Worm (Caenorhabditis elegans) whole organism, L4 larva: Measurements from ENCODE around the gene Y46E12A.5.

ENCODE experiments used
- ces-1 ChIP-seq: fragments of 150-350 bp; sonication (generic microtip); optimal IDR thresholded peaks from 4 replicates; lab custom pipeline; 2014; ENCODE audit warnings: missing biosample characterization, missing genetic modification reagents, missing genetic modification characterization
- daf-16 ChIP-seq, 3 experiments: sonication (generic microtip); optimal IDR thresholded peaks; 2 replicates each; lab custom pipeline; 2016 to 2017; ENCODE audit warnings: missing genetic modification characterization in 3 of 3, missing genetic modification reagents in 3 of 3, mild to moderate bottlenecking in 2 of 3, missing compliant biosample characterization in 2 of 3, missing biosample characterization in 1 of 3, moderate library complexity in 1 of 3
- mep-1 ChIP-seq: fragments of 150-350 bp; sonication (generic microtip); optimal IDR thresholded peaks from 3 replicates; lab custom pipeline; 2014; ENCODE audit warnings: missing biosample characterization, missing genetic modification characterization
- unc-130 ChIP-seq: sonication (generic microtip); optimal IDR thresholded peaks from 2 replicates; lab custom pipeline; 2016; ENCODE audit warnings: missing genetic modification reagents, missing genetic modification characterization, missing compliant biosample characterization

ce11 chrIII:1777969-1778368 is 19.9 kb upstream of the Y46E12A.5 start, which contains the start of gene Y39A3CL.4:
- TF ChIP-seq mep-1 (no peak), ces-1 (no peak), daf-16 (GFP tag; optimal IDR thresholded peaks at IDR 0.05; lab: Kevin White, UChicago) (no peak), daf-16 (tag; optimal IDR thresholded peaks at IDR 0.05; lab: Kevin White, UChicago) (peak; percentile 8), unc-130 (no peak)
